Worm (Caenorhabditis elegans) whole organism, L4 larva: ENCODE data around the gene lgc-6.

Experiments used
- T20F7.1 ChIP-seq: fragments of 200-800 bp; sonication (Bioruptor generic); optimal IDR thresholded peaks from 2 replicates; lab custom pipeline; 2018; ENCODE audit warnings: mild to moderate bottlenecking, missing genetic modification characterization, missing compliant biosample characterization
- ZK337.2 ChIP-seq: fragments of 200-800 bp; sonication (Bioruptor generic); IDR thresholded peaks from 2 replicates; pipeline ENCODE4 v1.3.6; 2022; ENCODE audit warnings: missing genetic modification reagents, missing genetic modification characterization, missing compliant biosample characterization
- ama-1 ChIP-seq: fragments of 150-350 bp; optimal IDR thresholded peaks from 2 replicates; lab custom pipeline; 2014; ENCODE audit warnings: inconsistent platforms, mixed read lengths
- daf-16 ChIP-seq, 3 experiments: sonication (generic microtip); optimal IDR thresholded peaks; 2 replicates each; lab custom pipeline; 2016 to 2017; ENCODE audit warnings: missing genetic modification characterization in 3 of 3, missing genetic modification reagents in 3 of 3, mild to moderate bottlenecking in 2 of 3, missing compliant biosample characterization in 2 of 3, missing biosample characterization in 1 of 3, moderate library complexity in 1 of 3
- fkh-10 ChIP-seq: fragments of 150-350 bp; optimal IDR thresholded peaks from 2 replicates; lab custom pipeline; 2014; ENCODE audit warnings: missing biosample characterization, missing genetic modification reagents, missing genetic modification characterization
- lim-7 ChIP-seq: fragments of 200-800 bp; sonication (Bioruptor generic); IDR thresholded peaks from 2 replicates; pipeline ENCODE4 v1.3.6; 2022; ENCODE audit warnings: missing genetic modification characterization, missing compliant biosample characterization
- madf-5 ChIP-seq, 2 experiments: fragments of 200-800 bp; sonication (Bioruptor generic); IDR thresholded peaks; 2 replicates each; pipeline ENCODE4 v1.3.6; 2022; ENCODE audit warnings: missing compliant biosample characterization in 2 of 2, missing genetic modification characterization in 2 of 2
- nhr-25 ChIP-seq: sonication (generic microtip); optimal IDR thresholded peaks from 2 replicates; lab custom pipeline; 2017; ENCODE audit warnings: missing genetic modification characterization, mild to moderate bottlenecking, missing compliant biosample characterization, antibody characterized with exemption, moderate library complexity, borderline replicate concordance; ENCODE audit not compliant: insufficient read depth
- nhr-42 ChIP-seq: fragments of 200-800 bp; sonication (Bioruptor generic); IDR thresholded peaks from 2 replicates; pipeline ENCODE4 v1.3.6; 2022; ENCODE audit warnings: missing genetic modification characterization, missing compliant biosample characterization
- skn-1 ChIP-seq: fragments of 150-350 bp; optimal IDR thresholded peaks from 2 replicates; lab custom pipeline; 2014; ENCODE audit warnings: missing biosample characterization, missing genetic modification characterization
- unc-130 ChIP-seq: sonication (generic microtip); optimal IDR thresholded peaks from 2 replicates; lab custom pipeline; 2016; ENCODE audit warnings: missing genetic modification reagents, missing genetic modification characterization, missing compliant biosample characterization
- unc-62 ChIP-seq, 3 experiments: fragments of 150-350 bp in 1 of 3; sonication (generic microtip); optimal IDR thresholded peaks in 2 of 3; peaks in 1 of 3; 1 replicate in 1 of 3; 2 replicates in 2 of 3; lab custom pipeline; 2014 to 2017; ENCODE audit warnings: missing biosample characterization in 3 of 3, missing genetic modification characterization in 3 of 3, missing genetic modification reagents in 3 of 3, missing genotype in 1 of 3
- vab-7 ChIP-seq: fragments of 200-800 bp; sonication (Bioruptor generic); IDR thresholded peaks from 2 replicates; pipeline ENCODE4 v1.3.6; 2022; ENCODE audit warnings: missing genetic modification reagents, missing genetic modification characterization, missing compliant biosample characterization

- TF ChIP-seq unc-62 (GFP tag; optimal IDR thresholded peaks at IDR 0.05 in 1 of 2; lab: Kevin White, UChicago) (peak in 1 of 2 experiments; percentile 97), unc-62 (tag; optimal IDR thresholded peaks at IDR 0.05; lab: Kevin White, UChicago) (no peak), unc-130 (GFP tag; lab: Kevin White, UChicago) (no peak), fkh-10 (GFP tag; lab: Kevin White, UChicago) (no peak), skn-1 (tag; lab: Kevin White, UChicago) (no peak), nhr-25 (tag; lab: Kevin White, UChicago) (no peak), ama-1 (lab: Kevin White, UChicago) (no peak), nhr-42 (GFP tag; lab: Robert Waterston, UW) (no peak), daf-16 (GFP tag; optimal IDR thresholded peaks at IDR 0.05; lab: Kevin White, UChicago) (no peak), daf-16 (tag; optimal IDR thresholded peaks at IDR 0.05; lab: Kevin White, UChicago) (no peak), ZK337.2 (GFP tag; lab: Robert Waterston, UW) (no peak), madf-5 (GFP tag; IDR thresholded peaks at IDR 0.05; lab: Robert Waterston, UW) (no peak), lim-7 (GFP tag; lab: Robert Waterston, UW) (no peak), vab-7 (GFP tag; lab: Robert Waterston, UW) (no peak), T20F7.1 (GFP tag; lab: Kevin White, UChicago) (no peak)
Measured at ce11 chrIV:8333034-8333433, 6.7 kb upstream of the lgc-6 start.
